Fruit fly (Drosophila melanogaster): ENCODE results near the gene CG34345.

The CG34345 gene

DNA sequence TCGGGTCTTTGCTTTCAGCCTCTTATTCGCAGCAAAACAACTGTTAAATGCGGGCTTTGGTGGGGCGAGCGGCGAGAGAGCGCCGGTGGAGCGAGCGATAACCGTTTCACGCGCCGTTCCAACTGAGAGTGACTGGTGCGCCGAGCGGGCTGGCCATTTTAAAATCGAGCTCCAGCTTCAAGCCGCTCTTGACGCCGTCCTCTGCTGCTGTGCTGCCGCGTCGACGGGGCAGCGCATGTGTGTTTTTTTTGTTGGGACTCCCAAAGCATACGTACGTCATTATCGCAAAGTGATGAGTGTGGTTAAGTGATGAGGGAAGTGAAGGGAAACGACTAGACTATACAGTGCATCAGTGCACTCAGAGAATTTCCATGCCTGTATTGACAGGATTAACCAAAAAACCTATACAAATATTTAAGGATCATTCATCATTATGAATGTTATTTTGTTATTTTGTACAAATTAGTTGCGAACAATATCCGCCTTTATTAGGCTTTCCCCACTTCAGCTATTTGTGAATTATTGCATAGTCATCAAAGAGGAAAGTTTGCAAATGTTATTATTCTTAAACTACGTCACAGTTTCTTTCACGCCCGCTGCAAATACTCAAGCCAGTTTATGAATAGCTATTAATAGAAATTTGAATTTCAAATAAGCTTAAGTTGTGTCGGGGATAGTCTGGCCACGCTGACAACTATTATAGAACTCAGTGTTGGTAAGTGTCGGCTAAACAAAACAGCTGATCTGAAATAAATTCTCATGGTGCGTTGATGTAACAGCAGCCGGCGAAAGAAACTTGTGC, 50.5 kb downstream of the CG34345 start, which contains the start of gene Spn27A (continued):
- TF ChIP-seq Sox100B (GFP tag; optimal IDR thresholded peaks at IDR 0.05) = peak; percentile 59
- peak; percentile 56 for TF ChIP-seq CG12104 (GFP tag; optimal IDR thresholded peaks at IDR 0.05)
- TF ChIP-seq CG30403 (GFP tag; optimal IDR thresholded peaks at IDR 0.05) = peak; percentile 66
- TF ChIP-seq MESR4 (GFP tag; optimal IDR thresholded peaks at IDR 0.05) = peak; percentile 11
- no peak for TF ChIP-seq CG12219 (GFP tag; optimal IDR thresholded peaks at IDR 0.05)
- no peak for TF ChIP-seq CG9215 (GFP tag; IDR thresholded peaks at IDR 0.05)
- TF ChIP-seq br (optimal IDR thresholded peaks at IDR 0.05) = no peak
- TF ChIP-seq CG7556 (GFP tag; optimal IDR thresholded peaks at IDR 0.05) = peak; percentile 68
- TF ChIP-seq CG31224 (GFP tag; IDR thresholded peaks at IDR 0.05) = no peak
- TF ChIP-seq CG16779 (GFP tag; IDR thresholded peaks at IDR 0.05) = no peak
- TF ChIP-seq CG3995 (GFP tag; optimal IDR thresholded peaks at IDR 0.05) = peak; percentile 57
- peak; percentile 20; the same call in 1 of the 2 replicates for TF ChIP-seq CG32767 (GFP tag; IDR thresholded peaks at IDR 0.05)
- TF ChIP-seq TFAM (GFP tag; optimal IDR thresholded peaks at IDR 0.05) = no peak
- no peak for TF ChIP-seq CG5245 (GFP tag; optimal IDR thresholded peaks at IDR 0.05)
- TF ChIP-seq pzg (GFP tag; optimal IDR thresholded peaks at IDR 0.05) = peak; percentile 75
- TF ChIP-seq Kr (GFP tag; optimal IDR thresholded peaks at IDR 0.05) = no peak
- TF ChIP-seq danr (GFP tag; IDR thresholded peaks at IDR 0.05) = no peak
- no peak for TF ChIP-seq ash1 (GFP tag; optimal IDR thresholded peaks at IDR 0.05)
- peak; percentile 53 for TF ChIP-seq CG1529 (GFP tag; optimal IDR thresholded peaks at IDR 0.05)
- peak; percentile 25; the same call in 1 of the 2 replicates for TF ChIP-seq Rfx (GFP tag; IDR thresholded peaks at IDR 0.05)
- TF ChIP-seq hbn (GFP tag; IDR thresholded peaks at IDR 0.05; ENCODE audit: partially characterized antibody) = peak; percentile 26
- no peak for TF ChIP-seq croc (GFP tag; conservative IDR thresholded peaks at IDR 0.05)
- TF ChIP-seq CG3163 (GFP tag; optimal IDR thresholded peaks at IDR 0.05) = no peak
- no peak; the same call in 2 of the 3 replicates for TF ChIP-seq z (GFP tag; IDR thresholded peaks at IDR 0.05)
- TF ChIP-seq luna (GFP tag; optimal IDR thresholded peaks at IDR 0.05) = peak; percentile 29
- no peak for TF ChIP-seq CG7372 (GFP tag; IDR thresholded peaks at IDR 0.05)
- TF ChIP-seq lbe (GFP tag; optimal IDR thresholded peaks at IDR 0.05) = peak; percentile 31
- peak; percentile 37; the same call in 2 of the 3 replicates for TF ChIP-seq CG34224 (GFP tag; IDR thresholded peaks at IDR 0.05; ENCODE audit: partially characterized antibody)
- TF ChIP-seq CG1832 (GFP tag; optimal IDR thresholded peaks at IDR 0.05) = no peak
- TF ChIP-seq CG43689 (GFP tag; IDR thresholded peaks at IDR 0.05) = no peak
- TF ChIP-seq insv (GFP tag; optimal IDR thresholded peaks at IDR 0.05) = peak in 1 of 2 experiments; percentile 32
- peak; percentile 34 for TF ChIP-seq Chrac-16 (GFP tag; optimal IDR thresholded peaks at IDR 0.05)
- peak; percentile 6 for TF ChIP-seq zf30C (GFP tag; optimal IDR thresholded peaks at IDR 0.05)
- TF ChIP-seq ase (GFP tag; IDR thresholded peaks at IDR 0.05) = no peak
- TF ChIP-seq CG10321 (GFP tag; IDR thresholded peaks at IDR 0.05) = no peak
- peak; percentile 71 for TF ChIP-seq CG18262 (tag; optimal IDR thresholded peaks at IDR 0.05)
- TF ChIP-seq D19B (GFP tag; optimal IDR thresholded peaks at IDR 0.05) = peak; percentile 40
- no peak for TF ChIP-seq CG1024 (GFP tag; IDR thresholded peaks at IDR 0.05)
- TF ChIP-seq Dref (GFP tag; IDR thresholded peaks at IDR 0.05) = 0 out of 2 replicates have a peak, but pooled peaks have one; percentile 33
- no peak for TF ChIP-seq ranshi (GFP tag; IDR thresholded peaks at IDR 0.05)
- peak; percentile 27 for TF ChIP-seq fd3F (GFP tag; optimal IDR thresholded peaks at IDR 0.05)
- peak; percentile 56 for TF ChIP-seq CG17385 (GFP tag; optimal IDR thresholded peaks at IDR 0.05)
- TF ChIP-seq repo (GFP tag; optimal IDR thresholded peaks at IDR 0.05) = peak; percentile 1
- TF ChIP-seq D (optimal IDR thresholded peaks at IDR 0.05) = no peak
- peak; percentile 60 for TF ChIP-seq D (GFP tag; optimal IDR thresholded peaks at IDR 0.05)
- peak; percentile 59 for TF ChIP-seq fd96Cb (tag; optimal IDR thresholded peaks at IDR 0.05)
- peak; percentile 55 for TF ChIP-seq CG4820 (GFP tag; optimal IDR thresholded peaks at IDR 0.05)
- peak; percentile 38 for TF ChIP-seq Hr3 (GFP tag; optimal IDR thresholded peaks at IDR 0.05)
- TF ChIP-seq CG16815 (GFP tag; optimal IDR thresholded peaks at IDR 0.05) = no peak
- peak; percentile 41; the same call in 1 of the 2 replicates for TF ChIP-seq Awh (GFP tag; IDR thresholded peaks at IDR 0.05)
- TF ChIP-seq gro (GFP tag; optimal IDR thresholded peaks at IDR 0.05) = peak; percentile 58

Data from whole organism, embryonic.